Worm (Caenorhabditis elegans) whole organism, late embryonic: Measurements from ENCODE around the gene F07C6.6.

Experiments used
- eyg-1 ChIP-seq: sonication (generic microtip); optimal IDR thresholded peaks from 2 replicates; lab custom pipeline; 2016; ENCODE audit warnings: missing genotype, missing genetic modification characterization, missing compliant biosample characterization
- fkh-10 ChIP-seq: fragments of 150-350 bp; optimal IDR thresholded peaks from 2 replicates; lab custom pipeline; 2014; ENCODE audit warnings: missing biosample characterization, missing genetic modification reagents, missing genetic modification characterization
- fkh-6 ChIP-seq: sonication (generic microtip); optimal IDR thresholded peaks from 2 replicates; lab custom pipeline; 2016; ENCODE audit warnings: missing genetic modification characterization, missing compliant biosample characterization
- hlh-8 ChIP-seq: sonication (generic microtip); optimal IDR thresholded peaks from 2 replicates; lab custom pipeline; 2016; ENCODE audit warnings: missing genotype, missing genetic modification characterization, missing compliant biosample characterization
- nfya-1 ChIP-seq: sonication (generic microtip); optimal IDR thresholded peaks from 2 replicates; lab custom pipeline; 2017; ENCODE audit warnings: missing genetic modification characterization, mild to moderate bottlenecking, missing compliant biosample characterization, antibody characterized with exemption, moderate library complexity
- pqm-1 ChIP-seq: sonication (generic microtip); optimal IDR thresholded peaks from 2 replicates; lab custom pipeline; 2016; ENCODE audit warnings: missing genetic modification characterization, missing compliant biosample characterization
- sox-2 ChIP-seq: fragments of 200-800 bp; sonication (Bioruptor generic); IDR thresholded peaks from 2 replicates; pipeline ENCODE4 v1.3.6; 2022; ENCODE audit warnings: missing genetic modification reagents, missing genetic modification characterization, missing compliant biosample characterization
- tbx-2 ChIP-seq: sonication (generic microtip); optimal IDR thresholded peaks from 2 replicates; lab custom pipeline; 2016; ENCODE audit warnings: missing genetic modification characterization, missing compliant biosample characterization
- unc-3 ChIP-seq, 2 experiments: fragments of 200-800 bp in 1 of 2; sonication (Bioruptor generic) in 1 of 2; sonication (generic microtip) in 1 of 2; conservative IDR thresholded peaks in 1 of 2; optimal IDR thresholded peaks in 1 of 2; 2 replicates each; pipeline versions ENCODE4 v1.3.6 to Lab custom; 2016 to 2022; ENCODE audit warnings: missing compliant biosample characterization in 2 of 2, missing genetic modification characterization in 2 of 2, missing genetic modification reagents in 1 of 2
- unc-86 ChIP-seq: sonication (generic microtip); optimal IDR thresholded peaks from 2 replicates; lab custom pipeline; 2016; ENCODE audit warnings: missing genetic modification characterization, missing compliant biosample characterization

ce11 chrIV:12783165-12783564 is 9.4 kb upstream of the F07C6.6 start:
- TF ChIP-seq fkh-6 = no peak
- no peak for TF ChIP-seq hlh-8 (tag; lab: Kevin White, UChicago)
- TF ChIP-seq nfya-1 (tag; lab: Kevin White, UChicago) = peak; percentile 61
- no peak for TF ChIP-seq eyg-1
- no peak for TF ChIP-seq tbx-2 (tag; lab: Kevin White, UChicago)
- no peak for TF ChIP-seq unc-86
- TF ChIP-seq sox-2 (GFP tag; lab: Robert Waterston, UW) = no peak
- no peak for TF ChIP-seq unc-3 (GFP tag; conservative IDR thresholded peaks at IDR 0.05; lab: Robert Waterston, UW)
- TF ChIP-seq unc-3 (tag; optimal IDR thresholded peaks at IDR 0.05; lab: Kevin White, UChicago) = no peak
- no peak for TF ChIP-seq fkh-10 (GFP tag; lab: Kevin White, UChicago)
- no peak for TF ChIP-seq pqm-1 (tag; lab: Kevin White, UChicago)
